Worm (Caenorhabditis elegans) whole organism, L3 larva: ENCODE measurements around the gene mon-2.

Source experiments
- R02D3.7 ChIP-seq: fragments of 150-350 bp; optimal IDR thresholded peaks from 2 replicates; lab custom pipeline; 2014; ENCODE audit warnings: missing biosample characterization, missing genetic modification characterization
- aly-2 ChIP-seq: fragments of 150-350 bp; optimal IDR thresholded peaks from 2 replicates; lab custom pipeline; 2014; ENCODE audit warnings: missing biosample characterization, missing genetic modification characterization
- ama-1 ChIP-seq: fragments of 150-350 bp; optimal IDR thresholded peaks from 2 replicates; lab custom pipeline; 2018
- ceh-16 ChIP-seq: sonication (generic microtip); optimal IDR thresholded peaks from 2 replicates; lab custom pipeline; 2017; ENCODE audit warnings: missing biosample characterization, missing genetic modification characterization
- ceh-28 ChIP-seq: fragments of 150-350 bp; optimal IDR thresholded peaks from 2 replicates; lab custom pipeline; 2014; ENCODE audit warnings: missing biosample characterization, missing genetic modification reagents, missing genetic modification characterization
- ceh-82 ChIP-seq: fragments of 150-350 bp; optimal IDR thresholded peaks from 2 replicates; lab custom pipeline; 2014; ENCODE audit warnings: missing biosample characterization, missing genetic modification characterization
- ceh-9 ChIP-seq: sonication (generic microtip); optimal IDR thresholded peaks from 2 replicates; lab custom pipeline; 2018; ENCODE audit warnings: missing biosample characterization, missing genetic modification characterization
- daf-12 ChIP-seq: fragments of 150-350 bp; optimal IDR thresholded peaks from 2 replicates; lab custom pipeline; 2014; ENCODE audit warnings: missing biosample characterization, missing genetic modification reagents, missing genetic modification characterization
- egl-5 ChIP-seq: fragments of 150-350 bp; optimal IDR thresholded peaks from 2 replicates; lab custom pipeline; 2017; ENCODE audit warnings: missing biosample characterization, missing genetic modification reagents, missing genetic modification characterization, inconsistent platforms
- elt-1 ChIP-seq: fragments of 150-350 bp; optimal IDR thresholded peaks from 2 replicates; lab custom pipeline; 2014; ENCODE audit warnings: missing biosample characterization, missing genetic modification characterization
- elt-2 ChIP-seq: sonication (generic microtip); optimal IDR thresholded peaks from 2 replicates; lab custom pipeline; 2016; ENCODE audit warnings: missing genetic modification reagents, mild to moderate bottlenecking, missing genetic modification characterization, missing compliant biosample characterization
- elt-3 ChIP-seq, 3 experiments: fragments of 150-350 bp in 1 of 3; sonication (generic microtip) in 2 of 3; optimal IDR thresholded peaks; 2 replicates in 2 of 3; 4 replicates in 1 of 3; lab custom pipeline; 2014 to 2017; ENCODE audit warnings: missing biosample characterization in 3 of 3, missing genetic modification characterization in 3 of 3
- fkh-10 ChIP-seq: sonication (generic microtip); optimal IDR thresholded peaks from 2 replicates; lab custom pipeline; 2017; ENCODE audit warnings: missing biosample characterization, missing genetic modification reagents, missing genetic modification characterization
- fkh-2 ChIP-seq: fragments of 150-350 bp; optimal IDR thresholded peaks from 2 replicates; lab custom pipeline; 2014; ENCODE audit warnings: missing biosample characterization, missing genetic modification reagents, missing genetic modification characterization
- hmg-11 ChIP-seq: sonication (generic microtip); optimal IDR thresholded peaks from 2 replicates; lab custom pipeline; 2016; ENCODE audit warnings: missing genetic modification characterization, missing compliant biosample characterization
- lin-15B ChIP-seq: fragments of 150-350 bp; optimal IDR thresholded peaks from 2 replicates; lab custom pipeline; 2014; ENCODE audit warnings: missing biosample characterization, missing genetic modification characterization
- lin-39 ChIP-seq: fragments of 150-350 bp; optimal IDR thresholded peaks from 2 replicates; lab custom pipeline; 2018; ENCODE audit warnings: missing biosample characterization, missing genetic modification reagents, missing genetic modification characterization
- mdl-1 ChIP-seq: fragments of 150-350 bp; optimal IDR thresholded peaks from 2 replicates; lab custom pipeline; 2014; ENCODE audit warnings: missing biosample characterization, missing genetic modification characterization
- nfya-1 ChIP-seq: sonication (generic microtip); optimal IDR thresholded peaks from 2 replicates; lab custom pipeline; 2017; ENCODE audit warnings: missing genetic modification characterization, mild to moderate bottlenecking, missing compliant biosample characterization, antibody characterized with exemption, moderate library complexity; ENCODE audit not compliant: insufficient read depth
- nhr-11 ChIP-seq: fragments of 150-350 bp; optimal IDR thresholded peaks from 2 replicates; lab custom pipeline; 2014; ENCODE audit warnings: missing biosample characterization, missing genetic modification characterization
- nhr-23 ChIP-seq: fragments of 150-350 bp; optimal IDR thresholded peaks from 2 replicates; lab custom pipeline; 2014; ENCODE audit warnings: missing biosample characterization, missing genetic modification reagents, missing genetic modification characterization
- nhr-25 ChIP-seq: sonication (generic microtip); optimal IDR thresholded peaks from 2 replicates; lab custom pipeline; 2017; ENCODE audit warnings: missing biosample characterization, missing genetic modification characterization
- nhr-77 ChIP-seq: fragments of 150-350 bp; optimal IDR thresholded peaks from 2 replicates; lab custom pipeline; 2014; ENCODE audit warnings: missing biosample characterization, missing genetic modification characterization
- pha-4 ChIP-seq: fragments of 150-350 bp; optimal IDR thresholded peaks from 2 replicates; lab custom pipeline; 2014; ENCODE audit warnings: missing biosample characterization, missing genetic modification reagents, missing genetic modification characterization
- pqm-1 ChIP-seq: fragments of 150-350 bp; optimal IDR thresholded peaks from 2 replicates; lab custom pipeline; 2017; ENCODE audit warnings: missing biosample characterization, missing genetic modification characterization, inconsistent platforms
- snpc-4 ChIP-seq: fragments of 150-350 bp; optimal IDR thresholded peaks from 2 replicates; lab custom pipeline; 2014; ENCODE audit warnings: missing biosample characterization, missing genetic modification characterization
- tbx-2 ChIP-seq: sonication (generic microtip); optimal IDR thresholded peaks from 2 replicates; lab custom pipeline; 2016; ENCODE audit warnings: mild to moderate bottlenecking, missing genetic modification characterization, missing compliant biosample characterization
- unc-39 ChIP-seq: sonication (generic microtip); optimal IDR thresholded peaks from 4 replicates; lab custom pipeline; 2017; ENCODE audit warnings: missing biosample characterization, missing genetic modification characterization
- ztf-11 ChIP-seq: fragments of 150-350 bp; optimal IDR thresholded peaks from 2 replicates; lab custom pipeline; 2014; ENCODE audit warnings: missing biosample characterization, missing genetic modification characterization

Gene mon-2

DNA sequence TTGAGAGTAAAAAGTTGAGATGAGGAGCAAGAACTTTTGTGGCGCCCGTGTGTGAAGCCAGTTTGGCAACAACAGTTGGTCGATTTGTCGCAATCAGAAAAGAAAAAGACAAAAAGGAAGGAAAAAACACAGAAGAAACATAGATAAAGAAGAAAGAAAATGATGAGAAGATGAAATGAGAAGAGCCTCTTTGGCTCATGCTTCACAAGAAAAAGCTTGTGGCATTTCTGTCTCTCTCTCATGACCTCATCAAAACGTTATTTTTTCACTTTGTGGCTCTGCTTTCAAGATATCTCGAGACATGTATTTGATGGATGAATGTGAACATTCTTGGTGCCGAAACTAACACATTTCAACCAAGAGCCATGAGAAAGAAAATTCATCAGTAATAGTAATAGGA, 16.5 kb downstream of the mon-2 start:
- TF ChIP-seq daf-12 (no peak), nfya-1 (tag; lab: Kevin White, UChicago) (peak; percentile 17), pha-4 (tag; lab: Kevin White, UChicago) (no peak), nhr-77 (tag; lab: Kevin White, UChicago) (no peak), lin-39 (tag; lab: Kevin White, UChicago) (no peak), egl-5 (tag; lab: Kevin White, UChicago) (peak; percentile 43), ceh-82 (tag; lab: Kevin White, UChicago) (no peak), ceh-9 (no peak), nhr-23 (tag; lab: Kevin White, UChicago) (no peak), aly-2 (tag; lab: Kevin White, UChicago) (no peak), tbx-2 (tag; lab: Kevin White, UChicago) (no peak), ceh-28 (tag; lab: Kevin White, UChicago) (no peak), ztf-11 (no peak), ceh-16 (tag; lab: Kevin White, UChicago) (no peak), unc-39 (tag; lab: Kevin White, UChicago) (no peak), nhr-25 (tag; lab: Kevin White, UChicago) (no peak)

DNA sequence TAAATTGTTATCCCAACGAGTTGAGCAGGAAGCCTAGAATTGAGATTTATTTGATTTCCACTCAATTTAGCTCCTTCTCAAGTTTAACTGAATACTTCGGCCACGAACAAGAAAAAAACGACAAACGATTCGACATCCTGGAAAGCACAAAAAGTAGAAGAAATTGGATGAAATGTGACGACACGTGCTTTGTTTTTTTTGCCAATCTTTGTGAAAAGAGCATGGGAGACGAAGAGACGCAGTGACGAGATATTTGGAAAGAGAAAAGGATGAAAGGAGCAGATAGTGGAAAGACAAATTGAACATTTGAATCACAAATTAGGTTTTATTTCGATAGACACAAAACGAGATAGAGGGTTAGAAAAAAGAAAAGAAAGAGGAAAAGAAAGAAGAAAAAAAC, 17.9 kb downstream of the mon-2 start:
- no peak for TF ChIP-seq elt-3 (tag; optimal IDR thresholded peaks at IDR 0.05; lab: Kevin White, UChicago)
- no peak for TF ChIP-seq R02D3.7
- peak; percentile 81 for TF ChIP-seq fkh-10
- peak; percentile 17 for TF ChIP-seq nfya-1 (tag; lab: Kevin White, UChicago)
- TF ChIP-seq nhr-11 (tag; lab: Kevin White, UChicago): no peak

DNA sequence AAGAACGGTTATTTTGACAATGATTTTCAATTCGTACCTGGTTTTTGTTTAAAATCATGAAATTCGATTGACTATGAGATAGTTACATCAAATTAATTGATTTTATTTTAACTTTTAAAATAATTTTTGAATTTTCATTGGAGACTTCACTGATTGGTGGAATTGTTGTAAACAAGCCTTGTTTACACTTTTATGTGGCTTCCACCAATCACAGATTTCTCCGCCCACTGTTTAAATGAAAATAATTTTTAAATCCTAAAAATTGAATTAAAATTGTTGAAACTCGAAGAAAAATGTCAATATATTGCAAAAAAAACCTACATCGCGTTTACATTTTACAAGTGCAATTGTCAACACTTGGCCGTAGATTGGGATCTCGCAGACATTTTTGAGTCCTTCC, 24.0 kb downstream of the mon-2 start:
- TF ChIP-seq lin-39 (tag; lab: Kevin White, UChicago): no peak
- peak; percentile 97 for TF ChIP-seq nfya-1 (tag; lab: Kevin White, UChicago)

DNA sequence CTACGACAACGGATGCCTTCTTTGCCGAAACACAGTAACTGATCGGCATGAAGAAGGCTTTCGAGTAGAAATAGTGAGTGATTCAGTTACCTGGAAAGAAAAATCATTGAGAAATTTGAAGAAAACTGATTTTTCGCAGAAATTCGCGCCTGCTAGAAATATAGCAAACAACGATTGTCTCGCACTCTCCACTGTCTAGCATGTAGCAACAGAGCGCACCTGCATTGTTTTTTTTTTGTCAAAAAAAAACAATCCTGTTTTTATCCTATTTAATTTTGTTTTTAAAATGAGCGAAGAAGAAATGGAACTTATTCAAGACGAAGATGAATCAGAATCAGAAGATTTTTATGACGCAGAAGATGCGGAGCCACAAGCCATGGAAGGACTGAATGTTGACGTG, 24.5 kb downstream of the mon-2 start, which contains the start of the genes ddb-1 and M18.6:
Gene ddb-1 (minus strand): TSS at position 90 of the 400 bp plus-strand sequence.
Gene M18.6 (plus strand): TSS at position 235 of the 400 bp plus-strand sequence.
- TF ChIP-seq pha-4 (tag; lab: Kevin White, UChicago): peak; percentile 81
- peak; percentile 8 for TF ChIP-seq nhr-25 (tag; lab: Kevin White, UChicago)
- TF ChIP-seq lin-39 (tag; lab: Kevin White, UChicago): peak; percentile 30
- peak; percentile 68 for TF ChIP-seq lin-15B (tag; lab: Kevin White, UChicago)
- TF ChIP-seq elt-2 (tag; lab: Kevin White, UChicago): peak; percentile 2
- no peak for TF ChIP-seq fkh-2
- peak; percentile 7 for TF ChIP-seq snpc-4 (tag; lab: Kevin White, UChicago)
- no peak for TF ChIP-seq nhr-11 (tag; lab: Kevin White, UChicago)
- peak; percentile 66 for TF ChIP-seq nfya-1 (tag; lab: Kevin White, UChicago)
- TF ChIP-seq ceh-82 (tag; lab: Kevin White, UChicago): no peak
- no peak for TF ChIP-seq elt-1

DNA sequence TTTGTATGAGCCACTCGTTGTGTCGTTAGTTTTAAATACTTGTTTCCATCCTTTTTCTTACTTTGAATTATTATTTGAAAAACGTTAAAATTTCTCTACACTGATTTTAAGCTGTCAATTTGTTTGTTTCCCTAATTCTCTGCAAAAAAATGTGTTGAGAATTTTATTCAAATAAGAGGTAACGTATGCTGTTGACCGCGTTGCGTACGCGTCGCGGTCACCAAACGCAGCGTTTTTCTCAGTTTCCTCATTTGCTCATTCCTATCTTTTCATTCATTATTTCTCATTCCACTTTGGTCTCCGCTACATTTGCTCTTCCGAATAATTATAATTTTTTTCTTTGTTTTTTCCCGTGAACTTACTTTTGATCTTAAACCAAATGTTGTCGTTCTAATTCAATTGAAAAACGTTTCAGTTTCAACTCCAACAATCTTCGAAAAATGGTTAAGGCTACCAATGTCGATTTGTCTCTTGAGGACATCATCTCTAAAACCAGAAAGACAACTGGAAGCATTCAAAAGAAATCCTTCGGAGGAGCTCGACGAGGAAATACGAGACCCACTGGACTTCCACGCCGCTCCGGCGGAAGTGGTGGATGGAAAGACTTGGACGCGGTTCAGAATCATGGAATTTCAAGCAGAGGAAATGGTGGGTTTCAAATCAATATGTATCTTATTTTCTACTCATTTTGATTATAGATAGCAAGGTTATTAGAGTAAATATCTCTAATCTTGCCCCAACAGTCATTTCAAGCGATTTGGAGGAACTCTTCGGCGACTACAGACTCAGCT, 26.5 kb downstream of the mon-2 start, which contains the start of gene aly-3:
Gene aly-3 (plus strand): TSS at position 409 of the 791 bp plus-strand sequence.
- TF ChIP-seq mdl-1: no peak
- peak; percentile 13 for TF ChIP-seq lin-15B (tag; lab: Kevin White, UChicago)
- no peak for TF ChIP-seq pqm-1 (tag; lab: Kevin White, UChicago)
- peak; percentile 34 for TF ChIP-seq hmg-11 (tag; lab: Kevin White, UChicago)
- TF ChIP-seq elt-2 (tag; lab: Kevin White, UChicago): peak; percentile 4
- peak; percentile 59 for TF ChIP-seq pha-4 (tag; lab: Kevin White, UChicago)
- peak; percentile 15 for TF ChIP-seq ama-1 (lab: Kevin White, UChicago)
- TF ChIP-seq lin-39 (tag; lab: Kevin White, UChicago): peak; percentile 9
- TF ChIP-seq nfya-1 (tag; lab: Kevin White, UChicago): peak; percentile 63
- TF ChIP-seq, all 47 proteins: peak for 7
